Worm (Caenorhabditis elegans): ENCODE results near the gene pals-40.
"Not testable (repeated sequence)": the region's sequence is repeated elsewhere in the genome, so short reads cannot be mapped to it uniquely, and the experiment has no call there.

Gene pals-40

DNA sequence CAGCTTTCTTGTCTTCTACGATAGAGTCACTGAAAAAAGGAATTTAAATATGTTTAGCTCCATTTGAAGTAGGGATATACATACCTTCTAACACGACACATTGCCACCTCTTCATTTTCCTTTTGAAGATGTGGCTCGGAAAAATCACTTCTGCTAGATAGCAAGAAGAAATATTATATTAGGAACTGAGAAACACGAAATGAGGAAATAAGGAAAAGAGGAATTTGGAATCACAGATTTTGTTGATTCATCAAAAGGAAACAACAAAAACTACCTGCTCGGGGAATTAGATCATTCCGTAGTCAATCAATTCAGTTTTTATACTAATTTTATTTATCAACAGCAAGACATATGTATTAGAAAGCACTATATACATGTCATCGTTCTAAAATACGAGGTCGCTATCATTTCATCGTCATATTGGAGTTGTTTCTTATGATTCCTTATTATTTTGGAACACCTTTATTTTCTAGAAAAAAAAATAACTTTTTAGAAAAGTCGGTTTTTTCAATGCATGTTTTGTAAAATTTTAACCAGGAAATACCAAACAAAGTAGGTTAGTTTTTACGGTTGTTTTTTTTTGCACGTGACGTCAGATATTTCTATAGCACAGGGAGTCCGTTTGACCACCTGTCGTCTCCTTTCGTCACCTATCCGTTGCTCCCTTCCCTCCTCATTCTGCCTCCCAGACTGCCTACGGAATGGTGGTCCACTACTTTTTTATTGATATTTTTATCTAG, 2.9 kb upstream of the pals-40 start, which contains the start of the genes pals-21 and Y82E9BR.6:
pals-21 (minus strand) TSS at position 101 of the 740 bp plus-strand sequence.
Y82E9BR.6 (plus strand) TSS at position 690 of the 740 bp plus-strand sequence.
- TF ChIP-seq efl-1 (optimal IDR thresholded peaks at IDR 0.05), result no peak
- peak in 1 of 2 experiments; percentile 52 for TF ChIP-seq efl-1 (GFP tag; optimal IDR thresholded peaks at IDR 0.05 in 1 of 2)
- TF ChIP-seq hlh-4 (tag; optimal IDR thresholded peaks at IDR 0.05), result no peak

DNA sequence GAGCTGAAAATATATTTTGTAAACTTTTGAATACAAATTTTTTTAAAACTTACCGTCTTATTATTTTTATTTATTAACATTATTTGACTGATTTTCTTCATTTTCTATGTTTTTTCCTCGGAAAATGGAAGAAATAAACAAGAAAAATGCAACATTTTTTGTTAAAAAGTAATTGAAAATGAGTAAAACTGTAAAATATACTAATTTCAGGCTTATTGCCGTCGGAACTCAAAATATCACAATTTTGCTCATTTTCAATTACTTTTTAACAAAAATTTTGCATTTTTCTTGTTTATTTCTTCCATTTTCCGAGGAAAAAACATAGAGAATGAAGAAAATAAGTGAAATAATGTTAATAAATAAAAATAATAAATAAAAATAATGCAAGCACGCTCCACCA, 2.3 kb downstream of the pals-40 start, which contains the start of gene Y82E9BR.10:
Y82E9BR.10 (minus strand) TSS at position 101 of the 400 bp plus-strand sequence.
- not testable (repeated sequence) for TF ChIP-seq vab-15 (tag; optimal IDR thresholded peaks at IDR 0.05); alr-1 (tag; optimal IDR thresholded peaks at IDR 0.05; ENCODE audit: borderline replicate concordance); fkh-8 (tag; optimal IDR thresholded peaks at IDR 0.05)

DNA sequence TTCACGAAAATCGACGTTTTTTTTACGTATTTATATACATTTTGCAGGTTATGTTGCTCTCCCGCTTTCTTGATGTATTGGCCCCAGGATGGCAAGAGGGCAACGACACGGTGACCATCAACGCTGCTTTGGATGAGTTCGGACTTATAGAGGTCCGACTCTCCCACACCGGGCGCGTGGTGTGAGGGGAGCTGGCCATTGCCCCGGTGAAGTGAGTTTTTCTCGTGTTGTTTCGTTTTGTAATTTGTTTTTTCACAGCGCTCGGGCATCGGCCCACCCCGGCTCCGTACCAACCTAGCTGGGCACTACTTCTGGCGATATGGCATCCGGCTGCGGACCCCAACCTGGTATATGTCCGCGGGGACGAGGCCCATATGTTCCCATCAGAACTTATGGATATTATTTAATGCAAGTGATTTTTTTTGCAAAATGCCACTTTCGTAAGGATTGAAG, 3.4 kb downstream of the pals-40 start, which contains the start of gene Y82E9BR.20:
Y82E9BR.20 (plus strand) TSS at position 51 of the 453 bp plus-strand sequence.
- TF ChIP-seq efl-1 (optimal IDR thresholded peaks at IDR 0.05) (no peak), efl-1 (GFP tag; optimal IDR thresholded peaks at IDR 0.05 in 1 of 2) (peak in 1 of 2 experiments; percentile 13), alr-1 (tag; optimal IDR thresholded peaks at IDR 0.05; ENCODE audit: borderline replicate concordance) (no peak)

DNA sequence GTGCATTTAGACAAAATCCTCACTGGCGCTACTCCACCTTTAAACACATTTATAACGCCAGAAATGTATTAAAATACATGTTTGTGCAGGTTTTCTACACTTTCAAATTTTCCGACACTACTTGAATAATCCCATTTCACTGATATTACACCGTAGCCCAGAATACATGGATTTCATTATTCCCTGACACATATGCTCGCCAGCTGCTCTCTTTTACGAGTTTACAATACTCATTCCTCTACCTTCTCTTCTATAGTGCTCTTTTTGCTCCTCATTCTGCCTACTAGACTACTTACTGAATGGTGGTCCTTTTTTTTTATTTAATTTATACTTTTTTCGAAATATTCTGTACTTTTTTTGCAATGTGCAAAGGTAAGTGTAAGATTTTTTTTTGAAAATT, 5.2 kb downstream of the pals-40 start:
- TF ChIP-seq nhr-77 (tag; optimal IDR thresholded peaks at IDR 0.05) (no peak), F16B12.6 (tag; optimal IDR thresholded peaks at IDR 0.05) (no peak)

DNA sequence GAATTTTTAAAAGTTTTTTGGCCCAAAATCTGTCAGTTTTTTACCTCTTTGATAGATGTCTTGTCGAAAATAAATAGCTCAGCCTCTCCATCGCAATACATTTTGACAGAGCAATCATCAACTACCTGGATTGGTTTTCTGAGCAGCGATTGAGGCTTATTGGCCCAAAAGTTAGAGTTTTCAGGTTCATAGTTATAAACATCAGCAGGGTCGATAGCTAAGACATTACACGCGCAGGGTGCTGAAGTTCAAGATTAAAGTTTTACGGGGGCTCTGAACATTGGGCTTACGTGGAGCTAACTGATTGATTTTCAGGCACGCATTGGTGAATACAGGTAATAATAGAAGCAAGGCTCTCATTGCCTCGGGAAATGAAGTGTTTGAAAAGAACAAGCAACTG, 18.1 kb downstream of the pals-40 start, which contains the start of gene Y82E9BR.9:
Y82E9BR.9 (minus strand) TSS at position 101 of the 400 bp plus-strand sequence.
- no peak for TF ChIP-seq unc-86 (tag; optimal IDR thresholded peaks at IDR 0.05)
- TF ChIP-seq ets-5 (GFP tag; IDR thresholded peaks at IDR 0.05), result no peak
- no peak for TF ChIP-seq egl-27 (tag; optimal IDR thresholded peaks at IDR 0.05)
- no peak for TF ChIP-seq ces-1 (GFP tag; optimal IDR thresholded peaks at IDR 0.05)
- no peak for TF ChIP-seq ceh-90 (tag; optimal IDR thresholded peaks at IDR 0.05)
- no peak for TF ChIP-seq nhr-71 (tag; optimal IDR thresholded peaks at IDR 0.05)
- TF ChIP-seq unc-30 (tag; optimal IDR thresholded peaks at IDR 0.05), result no peak
- no peak for TF ChIP-seq jun-1 (tag; optimal IDR thresholded peaks at IDR 0.05)
- no peak for TF ChIP-seq fkh-8 (tag; optimal IDR thresholded peaks at IDR 0.05)
- TF ChIP-seq nhr-19 (GFP tag; conservative IDR thresholded peaks at IDR 0.05), result no peak
- TF ChIP-seq snu-23 (GFP tag; optimal IDR thresholded peaks at IDR 0.05), result no peak
- no peak for TF ChIP-seq unc-130 (tag; optimal IDR thresholded peaks at IDR 0.05)

DNA sequence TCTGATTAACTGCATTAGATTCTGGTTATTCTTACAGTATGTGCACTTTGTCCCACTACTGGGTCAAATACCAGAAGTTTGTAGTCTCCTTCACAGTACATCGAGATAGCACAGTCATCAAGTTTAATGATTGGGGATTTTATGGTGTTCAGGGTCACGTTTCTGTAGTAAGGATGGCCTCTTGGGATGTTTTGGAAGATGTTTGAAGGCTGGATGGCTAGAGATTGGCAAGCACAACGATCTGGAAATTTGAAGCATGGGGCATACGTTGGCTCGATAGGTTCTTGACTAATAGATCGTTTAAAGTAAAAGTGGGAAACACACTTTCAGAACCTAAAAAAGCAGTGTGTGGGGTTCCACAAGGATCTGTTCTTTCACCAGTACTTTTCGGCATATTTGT, 19.8 kb downstream of the pals-40 start, which contains the start of gene Y82E9BR.8:
Y82E9BR.8 (minus strand) TSS at position 101 of the 400 bp plus-strand sequence.
- not testable (repeated sequence) for TF ChIP-seq tbx-2 (tag; optimal IDR thresholded peaks at IDR 0.05); Y116A8C.19 (tag; optimal IDR thresholded peaks at IDR 0.05; ENCODE audit: borderline replicate concordance); lsy-2 (tag; optimal IDR thresholded peaks at IDR 0.05)

DNA sequence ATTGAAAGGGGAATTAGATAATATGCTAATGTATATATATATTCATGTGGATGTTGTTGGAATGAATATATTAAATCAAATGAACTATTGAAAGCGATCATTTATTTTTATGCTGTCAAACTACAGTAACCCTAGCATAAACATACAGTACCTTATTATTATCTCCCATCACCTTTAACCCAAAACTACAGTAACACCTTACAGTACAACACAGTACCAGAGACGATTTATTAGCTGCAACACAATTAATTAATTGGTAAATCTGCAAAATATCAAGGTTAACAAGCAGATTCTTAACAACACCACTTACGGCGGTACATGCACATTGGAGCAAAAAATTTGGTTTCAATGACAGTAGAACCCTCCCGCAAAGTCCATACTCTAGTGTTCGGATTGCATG, 22.5 kb downstream of the pals-40 start, which contains the start of gene Y82E9BL.1:
Y82E9BL.1 (minus strand) TSS at position 101 of the 400 bp plus-strand sequence.
- TF ChIP-seq nhr-237 (tag; optimal IDR thresholded peaks at IDR 0.05) (no peak), ceh-8 (GFP tag; optimal IDR thresholded peaks at IDR 0.05) (no peak), nhr-76 (tag; optimal IDR thresholded peaks at IDR 0.05) (no peak), ama-1 (optimal IDR thresholded peaks at IDR 0.05) (no peak), nhr-47 (tag; optimal IDR thresholded peaks at IDR 0.05) (no peak), pqm-1 (tag; optimal IDR thresholded peaks at IDR 0.05) (no peak), nhr-77 (tag; optimal IDR thresholded peaks at IDR 0.05) (no peak), nhr-71 (tag; optimal IDR thresholded peaks at IDR 0.05) (no peak), zip-4 (GFP tag; optimal IDR thresholded peaks at IDR 0.05) (no peak), swsn-7 (tag; optimal IDR thresholded peaks at IDR 0.05) (no peak), nhr-20 (tag; optimal IDR thresholded peaks at IDR 0.05) (no peak), elt-3 (tag; optimal IDR thresholded peaks at IDR 0.05) (no peak), ceh-90 (tag; optimal IDR thresholded peaks at IDR 0.05) (no peak)

Measured in whole organism, L1 larva.